Fruit fly (Drosophila melanogaster) whole organism, embryonic: ENCODE measurements around the gene srp.

Experiments used
- Adf1 ChIP-seq: fragments of 200-800 bp; sonication (Bioruptor generic); IDR thresholded peaks from 2 replicates; pipeline ENCODE4 v1.3.6; 2022; ENCODE audit warnings: missing biosample characterization, missing genetic modification characterization
- Bdp1 ChIP-seq: fragments of 200-800 bp; sonication (Bioruptor generic); optimal IDR thresholded peaks from 3 replicates; lab custom pipeline; 2016; ENCODE audit warnings: missing biosample characterization, missing genetic modification characterization
- CG10431 ChIP-seq: fragments of 200-800 bp; sonication (Bioruptor generic); optimal IDR thresholded peaks from 3 replicates; lab custom pipeline; 2018; ENCODE audit warnings: missing biosample characterization, mild to moderate bottlenecking, missing genetic modification characterization
- CG10565 ChIP-seq: fragments of 200-800 bp; sonication (Bioruptor generic); optimal IDR thresholded peaks from 3 replicates; lab custom pipeline; 2016; ENCODE audit warnings: missing biosample characterization, mild to moderate bottlenecking, missing genetic modification characterization
- CG10654 ChIP-seq: fragments of 200-800 bp; sonication (Bioruptor generic); optimal IDR thresholded peaks from 2 replicates; lab custom pipeline; 2016; ENCODE audit warnings: missing biosample characterization, missing genetic modification characterization
- CG1233 ChIP-seq: fragments of 200-800 bp; sonication (Bioruptor generic); optimal IDR thresholded peaks from 4 replicates; lab custom pipeline; 2018; ENCODE audit warnings: missing biosample characterization, mild to moderate bottlenecking, missing genetic modification characterization
- CG12744 ChIP-seq: fragments of 200-800 bp; sonication (Bioruptor generic); optimal IDR thresholded peaks from 2 replicates; lab custom pipeline; 2016; ENCODE audit warnings: missing biosample characterization, missing genetic modification characterization
- CG13296 ChIP-seq: fragments of 200-800 bp; sonication (Bioruptor generic); optimal IDR thresholded peaks from 3 replicates; lab custom pipeline; 2018; ENCODE audit warnings: missing biosample characterization, mild to moderate bottlenecking, missing genetic modification characterization
- CG15269 ChIP-seq: fragments of 200-800 bp; sonication (Bioruptor generic); optimal IDR thresholded peaks from 2 replicates; lab custom pipeline; 2018; ENCODE audit warnings: missing biosample characterization, mild to moderate bottlenecking, missing genetic modification characterization, moderate library complexity
- CG17359 ChIP-seq: fragments of 200-800 bp; sonication (Bioruptor generic); optimal IDR thresholded peaks from 3 replicates; lab custom pipeline; 2018; ENCODE audit warnings: missing biosample characterization, mild to moderate bottlenecking, missing genetic modification characterization, moderate library complexity
- CG17385 ChIP-seq: fragments of 200-800 bp; sonication (Bioruptor generic); optimal IDR thresholded peaks from 3 replicates; lab custom pipeline; 2018; ENCODE audit warnings: missing biosample characterization, mild to moderate bottlenecking, missing genetic modification characterization
- CG17612 ChIP-seq: fragments of 200-800 bp; sonication (Bioruptor generic); IDR thresholded peaks from 2 replicates; pipeline ENCODE4 v1.3.6; 2022; ENCODE audit warnings: missing biosample characterization, missing genetic modification characterization
- CG17912 ChIP-seq: fragments of 200-800 bp; sonication (Bioruptor generic); optimal IDR thresholded peaks from 2 replicates; lab custom pipeline; 2018; ENCODE audit warnings: missing biosample characterization, mild to moderate bottlenecking, missing genetic modification characterization
- CG30431 ChIP-seq: fragments of 200-800 bp; sonication (Bioruptor generic); optimal IDR thresholded peaks from 2 replicates; lab custom pipeline; 2017; ENCODE audit warnings: missing biosample characterization, missing genetic modification characterization
- CG3995 ChIP-seq: fragments of 200-800 bp; sonication (Bioruptor generic); optimal IDR thresholded peaks from 3 replicates; lab custom pipeline; 2016; ENCODE audit warnings: missing biosample characterization, missing genetic modification characterization
- CG5180 ChIP-seq: fragments of 200-800 bp; sonication (Bioruptor generic); optimal IDR thresholded peaks from 3 replicates; lab custom pipeline; 2017; ENCODE audit warnings: missing biosample characterization, missing genetic modification characterization, mild to moderate bottlenecking, moderate library complexity, missing genetic modification reagents
- CG6254 ChIP-seq: fragments of 200-800 bp; sonication (Bioruptor generic); optimal IDR thresholded peaks from 3 replicates; lab custom pipeline; 2017; ENCODE audit warnings: mild to moderate bottlenecking, missing biosample characterization, missing genetic modification reagents, missing genetic modification characterization
- CG6854 ChIP-seq: fragments of 200-800 bp; sonication (Bioruptor generic); optimal IDR thresholded peaks from 3 replicates; lab custom pipeline; 2017; ENCODE audit warnings: missing biosample characterization, mild to moderate bottlenecking, missing genetic modification characterization
- CG7556 ChIP-seq: fragments of 200-800 bp; sonication (Bioruptor generic); optimal IDR thresholded peaks from 2 replicates; lab custom pipeline; 2017; ENCODE audit warnings: missing biosample characterization, mild to moderate bottlenecking, missing genetic modification characterization
- CG8478 ChIP-seq: fragments of >200 bp; optimal IDR thresholded peaks from 2 replicates; lab custom pipeline; 2018
- Dbx ChIP-seq: fragments of 200-800 bp; sonication (Bioruptor generic); IDR thresholded peaks from 3 replicates; pipeline ENCODE4 v1.3.6; 2022; ENCODE audit warnings: missing biosample characterization, missing genetic modification characterization
- E2f1 ChIP-seq: fragments of 200-800 bp; sonication (Bioruptor generic); IDR thresholded peaks from 2 replicates; pipeline ENCODE4 v1.3.6; 2022; ENCODE audit warnings: missing biosample characterization, missing genetic modification characterization
- Gug ChIP-seq: fragments of 200-800 bp; sonication (Bioruptor generic); IDR thresholded peaks from 4 replicates; pipeline ENCODE4 v1.3.6; 2022; ENCODE audit warnings: missing biosample characterization, missing genetic modification characterization
- HLH3B ChIP-seq: fragments of 200-800 bp; sonication (Bioruptor generic); IDR thresholded peaks from 2 replicates; pipeline ENCODE4 v1.3.6; 2022; ENCODE audit warnings: missing biosample characterization, missing genetic modification characterization
- HLHmδ ChIP-seq: fragments of 200-800 bp; sonication (Bioruptor generic); optimal IDR thresholded peaks from 2 replicates; lab custom pipeline; 2018; ENCODE audit warnings: missing biosample characterization, mild to moderate bottlenecking, missing genetic modification characterization, moderate library complexity
- Hr3 ChIP-seq: fragments of 200-800 bp; sonication (Bioruptor generic); optimal IDR thresholded peaks from 3 replicates; lab custom pipeline; 2016; ENCODE audit warnings: missing biosample characterization, missing genetic modification characterization
- Kr ChIP-seq: fragments of 200-800 bp; sonication (Bioruptor generic); optimal IDR thresholded peaks from 2 replicates; lab custom pipeline; 2017; ENCODE audit warnings: missing biosample characterization, mild to moderate bottlenecking, missing genetic modification characterization
- NC2α ChIP-seq: fragments of 200-800 bp; sonication (Bioruptor generic); optimal IDR thresholded peaks from 2 replicates; lab custom pipeline; 2016; ENCODE audit warnings: missing biosample characterization, missing genetic modification characterization
- Pdp1 ChIP-seq, 2 experiments: fragments of 200-800 bp; sonication (Bioruptor generic); optimal IDR thresholded peaks; 3 replicates each; lab custom pipeline; 2016; ENCODE audit warnings: missing biosample characterization in 2 of 2, missing genetic modification characterization in 2 of 2, mild to moderate bottlenecking in 1 of 2, moderate library complexity in 1 of 2
- Rfx ChIP-seq: fragments of 200-800 bp; sonication (Bioruptor generic); IDR thresholded peaks from 2 replicates; pipeline ENCODE4 v1.3.6; 2022; ENCODE audit warnings: missing biosample characterization, missing genetic modification characterization
- Sox102F ChIP-seq: fragments of 200-800 bp; sonication (Bioruptor generic); optimal IDR thresholded peaks from 2 replicates; lab custom pipeline; 2018; ENCODE audit warnings: missing biosample characterization, mild to moderate bottlenecking, missing genetic modification characterization, moderate library complexity
- ap ChIP-seq: fragments of 200-800 bp; sonication (Bioruptor generic); IDR thresholded peaks from 2 replicates; pipeline ENCODE4 v1.3.6; 2022; ENCODE audit warnings: missing biosample characterization, missing genetic modification characterization
- dm ChIP-seq: fragments of 200-800 bp; sonication (Bioruptor generic); optimal IDR thresholded peaks from 3 replicates; lab custom pipeline; 2016; ENCODE audit warnings: missing biosample characterization, missing genetic modification characterization
- dpn ChIP-seq, 2 experiments: fragments of 200-800 bp; sonication (Bioruptor generic); optimal IDR thresholded peaks; 3 replicates each; lab custom pipeline; 2016; ENCODE audit warnings: missing biosample characterization in 2 of 2, missing genetic modification characterization in 2 of 2
- fd64A ChIP-seq: fragments of 200-800 bp; sonication (Bioruptor generic); optimal IDR thresholded peaks from 3 replicates; lab custom pipeline; 2018; ENCODE audit warnings: missing biosample characterization, mild to moderate bottlenecking, missing genetic modification characterization
- fd96Cb ChIP-seq: fragments of 200-800 bp; sonication (Bioruptor generic); optimal IDR thresholded peaks from 2 replicates; lab custom pipeline; 2018; ENCODE audit warnings: missing biosample characterization, mild to moderate bottlenecking, missing genetic modification characterization, moderate library complexity
- fu2 ChIP-seq: fragments of 200-800 bp; sonication (Bioruptor generic); optimal IDR thresholded peaks from 2 replicates; lab custom pipeline; 2016; ENCODE audit warnings: missing biosample characterization, missing genetic modification characterization
- her ChIP-seq: fragments of 200-800 bp; sonication (Bioruptor generic); optimal IDR thresholded peaks from 2 replicates; lab custom pipeline; 2016; ENCODE audit warnings: missing biosample characterization, missing genetic modification characterization
- hkb ChIP-seq, 2 experiments: fragments of 200-800 bp in 1 of 2; fragments of >200 bp in 1 of 2; sonication (Bioruptor generic) in 1 of 2; IDR thresholded peaks in 1 of 2; optimal IDR thresholded peaks in 1 of 2; 2 replicates each; pipeline versions ENCODE4 v1.3.6 to Lab custom; 2017 to 2022; ENCODE audit warnings: missing biosample characterization in 1 of 2, missing genetic modification characterization in 1 of 2
- insv ChIP-seq, 2 experiments: fragments of 200-800 bp; sonication (Bioruptor generic); optimal IDR thresholded peaks; 3 replicates each; lab custom pipeline; 2016 to 2018; ENCODE audit warnings: missing biosample characterization in 2 of 2, missing genetic modification characterization in 2 of 2
- inv ChIP-seq: fragments of 200-800 bp; sonication (Bioruptor generic); IDR thresholded peaks from 2 replicates; pipeline ENCODE4 v1.3.6; 2022; ENCODE audit warnings: missing biosample characterization, missing genetic modification characterization; ENCODE audit not compliant: partially characterized antibody
- kah ChIP-seq: fragments of 200-800 bp; sonication (Bioruptor generic); optimal IDR thresholded peaks from 2 replicates; lab custom pipeline; 2018; ENCODE audit warnings: missing biosample characterization, mild to moderate bottlenecking, missing genetic modification characterization
- phol ChIP-seq: fragments of 200-800 bp; sonication (Bioruptor generic); optimal IDR thresholded peaks from 3 replicates; lab custom pipeline; 2018; ENCODE audit warnings: missing biosample characterization, mild to moderate bottlenecking, missing genetic modification characterization, moderate library complexity
- pnt ChIP-seq: fragments of 200-800 bp; sonication (Bioruptor generic); optimal IDR thresholded peaks from 3 replicates; lab custom pipeline; 2016; ENCODE audit warnings: missing biosample characterization, missing genetic modification characterization
- repo ChIP-seq: fragments of 200-800 bp; sonication (Bioruptor generic); optimal IDR thresholded peaks from 2 replicates; lab custom pipeline; 2016; ENCODE audit warnings: missing biosample characterization, missing genetic modification characterization
- sqz ChIP-seq: fragments of 200-800 bp; sonication (Bioruptor generic); optimal IDR thresholded peaks from 3 replicates; lab custom pipeline; 2018; ENCODE audit warnings: missing biosample characterization, mild to moderate bottlenecking, missing genetic modification characterization
- sug ChIP-seq: fragments of 200-800 bp; optimal IDR thresholded peaks from 2 replicates; lab custom pipeline; 2019; ENCODE audit warnings: missing biosample characterization, mild to moderate bottlenecking, missing genetic modification characterization, moderate library complexity
- tll ChIP-seq, 2 experiments: fragments of 200-800 bp in 1 of 2; fragments of >200 bp in 1 of 2; sonication (Bioruptor generic) in 1 of 2; optimal IDR thresholded peaks; 2 replicates each; lab custom pipeline; 2017 to 2019; ENCODE audit warnings: missing biosample characterization in 2 of 2, missing genetic modification characterization in 2 of 2, mild to moderate bottlenecking in 1 of 2, moderate library complexity in 1 of 2
- wek ChIP-seq: fragments of 200-800 bp; sonication (Bioruptor generic); optimal IDR thresholded peaks from 3 replicates; lab custom pipeline; 2018; ENCODE audit warnings: missing biosample characterization, mild to moderate bottlenecking, missing genetic modification characterization, moderate library complexity
- zfh2 ChIP-seq: fragments of 200-800 bp; sonication (Bioruptor generic); optimal IDR thresholded peaks from 2 replicates; lab custom pipeline; 2016; ENCODE audit warnings: missing biosample characterization, missing genetic modification characterization

Gene srp

dm6 chr3R:15984483-15985118, 1.4 kb upstream of the srp start:
- no peak for TF ChIP-seq CG5180
- no peak for TF ChIP-seq CG10431
- TF ChIP-seq CG6254 (GFP tag; lab: Kevin White, UChicago): no peak
- TF ChIP-seq HLHmδ (GFP tag; lab: Kevin White, UChicago): no peak
- no peak for TF ChIP-seq pnt (GFP tag; lab: Kevin White, UChicago)
- TF ChIP-seq inv (GFP tag; lab: Robert Waterston, UW): no peak
- TF ChIP-seq kah (GFP tag; lab: Kevin White, UChicago): no peak
- no peak for TF ChIP-seq Adf1
- no peak for TF ChIP-seq CG8478 (lab: Kevin White, UChicago)
- TF ChIP-seq Kr (GFP tag; lab: Kevin White, UChicago): no peak
- TF ChIP-seq repo (GFP tag; lab: Kevin White, UChicago): no peak
- no peak for TF ChIP-seq Dbx (GFP tag; lab: Robert Waterston, UW)
- no peak for TF ChIP-seq dm (GFP tag; lab: Kevin White, UChicago)
- TF ChIP-seq CG3995 (GFP tag; lab: Kevin White, UChicago): no peak
- no peak for TF ChIP-seq sqz (GFP tag; lab: Kevin White, UChicago)
- TF ChIP-seq zfh2 (GFP tag; lab: Kevin White, UChicago): no peak
- no peak for TF ChIP-seq her (GFP tag; lab: Kevin White, UChicago)
- TF ChIP-seq E2f1: peak; percentile 43; the same call in 1 of the 2 replicates
- TF ChIP-seq NC2α (GFP tag; lab: Kevin White, UChicago): no peak
- TF ChIP-seq wek (GFP tag; lab: Kevin White, UChicago): no peak
- TF ChIP-seq CG30431 (GFP tag; lab: Kevin White, UChicago): no peak
- TF ChIP-seq Sox102F: peak; percentile 53
- TF ChIP-seq CG7556: peak; percentile 53
- TF ChIP-seq CG15269 (tag; lab: Kevin White, UChicago): peak; percentile 47
- no peak for TF ChIP-seq Hr3 (GFP tag; lab: Kevin White, UChicago)
- no peak for TF ChIP-seq CG6854
- TF ChIP-seq CG17359: peak; percentile 52
- no peak; the same call in 1 of the 2 replicates for TF ChIP-seq Rfx (GFP tag; lab: Robert Waterston, UW)
- peak; percentile 8 for TF ChIP-seq CG17385 (GFP tag; lab: Kevin White, UChicago)
- 0 out of 2 replicates have a peak, but pooled peaks have one; percentile 31 for TF ChIP-seq HLH3B (GFP tag; lab: Robert Waterston, UW)
- TF ChIP-seq fu2 (GFP tag; lab: Kevin White, UChicago): no peak
- no peak for TF ChIP-seq CG13296 (GFP tag; lab: Kevin White, UChicago)
- TF ChIP-seq CG10654 (GFP tag; lab: Kevin White, UChicago): no peak
- TF ChIP-seq CG17612: no peak
- TF ChIP-seq CG10565 (GFP tag; lab: Kevin White, UChicago): no peak
- TF ChIP-seq phol (tag; lab: Kevin White, UChicago): peak; percentile 70
- no peak for TF ChIP-seq Bdp1
- no peak for TF ChIP-seq CG1233 (GFP tag; lab: Kevin White, UChicago)
- no peak for TF ChIP-seq fd64A (GFP tag; lab: Kevin White, UChicago)
- no peak for TF ChIP-seq sug (tag; lab: Kevin White, UChicago)
- no peak for TF ChIP-seq CG12744 (GFP tag; lab: Kevin White, UChicago)
- TF ChIP-seq dpn (GFP tag; optimal IDR thresholded peaks at IDR 0.05; lab: Kevin White, UChicago): peak; percentile 26
- TF ChIP-seq tll (GFP tag; optimal IDR thresholded peaks at IDR 0.05; lab: Kevin White, UChicago): no peak
- no peak for TF ChIP-seq CG17912 (GFP tag; lab: Kevin White, UChicago)
- no peak for TF ChIP-seq Pdp1 (GFP tag; optimal IDR thresholded peaks at IDR 0.05; lab: Kevin White, UChicago)
- TF ChIP-seq fd96Cb: peak; percentile 50
- TF ChIP-seq insv (GFP tag; optimal IDR thresholded peaks at IDR 0.05; lab: Kevin White, UChicago): no peak
- TF ChIP-seq hkb (optimal IDR thresholded peaks at IDR 0.05; lab: Kevin White, UChicago): no peak
- TF ChIP-seq hkb (GFP tag; IDR thresholded peaks at IDR 0.05; lab: Robert Waterston, UW): peak; percentile 23; the same call in 1 of the 2 replicates
- no peak for TF ChIP-seq ap (GFP tag; lab: Robert Waterston, UW)
- TF ChIP-seq Gug: no peak
